Worm (Caenorhabditis elegans) whole organism, late embryonic: ENCODE data around the gene ced-3.

Experiments used
- C38D4.7 ChIP-seq: fragments of 200-800 bp; sonication (Bioruptor generic); optimal IDR thresholded peaks from 2 replicates; lab custom pipeline; 2018; ENCODE audit warnings: mild to moderate bottlenecking, missing genetic modification characterization, moderate library complexity, missing compliant biosample characterization
- F13H6.1 ChIP-seq: sonication (generic microtip); optimal IDR thresholded peaks from 2 replicates; lab custom pipeline; 2016; ENCODE audit warnings: missing genetic modification characterization, missing compliant biosample characterization
- K02D7.2 ChIP-seq: sonication (generic microtip); optimal IDR thresholded peaks from 2 replicates; lab custom pipeline; 2017; ENCODE audit warnings: mild to moderate bottlenecking, missing genetic modification characterization, missing compliant biosample characterization
- ama-1 ChIP-seq: fragments of 150-350 bp; optimal IDR thresholded peaks from 2 replicates; lab custom pipeline; 2014
- ceh-18 ChIP-seq: sonication (generic microtip); optimal IDR thresholded peaks from 2 replicates; lab custom pipeline; 2016; ENCODE audit warnings: missing genetic modification characterization, missing compliant biosample characterization
- ceh-19 ChIP-seq: fragments of 200-800 bp; sonication (Bioruptor generic); optimal IDR thresholded peaks from 2 replicates; lab custom pipeline; 2018; ENCODE audit warnings: mild to moderate bottlenecking, missing genetic modification characterization, missing compliant biosample characterization
- ceh-22 ChIP-seq: sonication (generic microtip); optimal IDR thresholded peaks from 2 replicates; lab custom pipeline; 2017; ENCODE audit warnings: missing biosample characterization, missing genetic modification characterization
- ceh-24 ChIP-seq: sonication (generic microtip); optimal IDR thresholded peaks from 2 replicates; lab custom pipeline; 2016; ENCODE audit warnings: mild to moderate bottlenecking, missing genetic modification characterization, missing compliant biosample characterization
- ceh-30 ChIP-seq: fragments of 150-350 bp; optimal IDR thresholded peaks from 2 replicates; lab custom pipeline; 2014; ENCODE audit warnings: missing biosample characterization, missing genetic modification characterization
- ceh-31 ChIP-seq: sonication (generic microtip); optimal IDR thresholded peaks from 2 replicates; lab custom pipeline; 2016; ENCODE audit warnings: missing genetic modification characterization, missing compliant biosample characterization
- ceh-48 ChIP-seq: sonication (generic microtip); optimal IDR thresholded peaks from 2 replicates; lab custom pipeline; 2016; ENCODE audit warnings: missing genetic modification characterization, inconsistent platforms, missing compliant biosample characterization
- ceh-6 ChIP-seq: fragments of 200-800 bp; sonication (Bioruptor generic); optimal IDR thresholded peaks from 2 replicates; lab custom pipeline; 2018; ENCODE audit warnings: mild to moderate bottlenecking, missing genetic modification characterization, missing compliant biosample characterization
- ceh-9 ChIP-seq: sonication (generic microtip); optimal IDR thresholded peaks from 2 replicates; lab custom pipeline; 2016; ENCODE audit warnings: mild to moderate bottlenecking, missing genetic modification characterization, inconsistent platforms, missing compliant biosample characterization
- che-1 ChIP-seq: sonication (generic microtip); optimal IDR thresholded peaks from 2 replicates; lab custom pipeline; 2016; ENCODE audit warnings: mild to moderate bottlenecking, missing genetic modification characterization, missing compliant biosample characterization
- dve-1 ChIP-seq: sonication (generic microtip); optimal IDR thresholded peaks from 2 replicates; lab custom pipeline; 2017; ENCODE audit warnings: antibody characterized with exemption, mild to moderate bottlenecking, missing genetic modification characterization, missing compliant biosample characterization
- elt-4 ChIP-seq: sonication (generic microtip); optimal IDR thresholded peaks from 2 replicates; lab custom pipeline; 2016; ENCODE audit warnings: missing genetic modification characterization, missing compliant biosample characterization
- eyg-1 ChIP-seq: sonication (generic microtip); optimal IDR thresholded peaks from 2 replicates; lab custom pipeline; 2016; ENCODE audit warnings: missing genotype, missing genetic modification characterization, missing compliant biosample characterization
- fax-1 ChIP-seq: sonication (generic microtip); optimal IDR thresholded peaks from 2 replicates; lab custom pipeline; 2016; ENCODE audit warnings: missing genotype, missing genetic modification characterization, missing compliant biosample characterization
- fkh-10 ChIP-seq: fragments of 150-350 bp; optimal IDR thresholded peaks from 2 replicates; lab custom pipeline; 2014; ENCODE audit warnings: missing biosample characterization, missing genetic modification reagents, missing genetic modification characterization
- fkh-6 ChIP-seq: sonication (generic microtip); optimal IDR thresholded peaks from 2 replicates; lab custom pipeline; 2016; ENCODE audit warnings: missing genetic modification characterization, missing compliant biosample characterization
- gmeb-2 ChIP-seq: sonication (generic microtip); optimal IDR thresholded peaks from 2 replicates; lab custom pipeline; 2016; ENCODE audit warnings: missing genetic modification characterization, inconsistent platforms, missing compliant biosample characterization
- hlh-15 ChIP-seq: sonication (generic microtip); optimal IDR thresholded peaks from 2 replicates; lab custom pipeline; 2016; ENCODE audit warnings: missing genetic modification characterization, missing compliant biosample characterization
- hlh-30 ChIP-seq: sonication (generic microtip); optimal IDR thresholded peaks from 2 replicates; lab custom pipeline; 2017; ENCODE audit warnings: antibody characterized with exemption, missing genetic modification characterization, missing compliant biosample characterization; ENCODE audit not compliant: insufficient read depth
- hlh-8 ChIP-seq: sonication (generic microtip); optimal IDR thresholded peaks from 2 replicates; lab custom pipeline; 2016; ENCODE audit warnings: missing genotype, missing genetic modification characterization, missing compliant biosample characterization
- nfya-1 ChIP-seq: sonication (generic microtip); optimal IDR thresholded peaks from 2 replicates; lab custom pipeline; 2017; ENCODE audit warnings: missing genetic modification characterization, mild to moderate bottlenecking, missing compliant biosample characterization, antibody characterized with exemption, moderate library complexity
- nhr-11 ChIP-seq: fragments of 150-350 bp; optimal IDR thresholded peaks from 2 replicates; lab custom pipeline; 2014; ENCODE audit warnings: missing biosample characterization, missing genetic modification characterization
- npax-4 ChIP-seq: sonication (generic microtip); optimal IDR thresholded peaks from 2 replicates; lab custom pipeline; 2016; ENCODE audit warnings: missing genetic modification characterization, missing compliant biosample characterization
- pag-3 ChIP-seq: sonication (generic microtip); optimal IDR thresholded peaks from 2 replicates; lab custom pipeline; 2016; ENCODE audit warnings: missing compliant biosample characterization, missing genetic modification characterization, borderline replicate concordance
- pat-9 ChIP-seq: fragments of 200-800 bp; sonication (Bioruptor generic); optimal IDR thresholded peaks from 2 replicates; lab custom pipeline; 2018; ENCODE audit warnings: mild to moderate bottlenecking, missing genetic modification characterization, moderate library complexity, missing compliant biosample characterization
- pax-1 ChIP-seq: fragments of 150-350 bp; optimal IDR thresholded peaks from 2 replicates; lab custom pipeline; 2014; ENCODE audit warnings: missing biosample characterization, missing genetic modification characterization
- pqm-1 ChIP-seq: sonication (generic microtip); optimal IDR thresholded peaks from 2 replicates; lab custom pipeline; 2016; ENCODE audit warnings: missing genetic modification characterization, missing compliant biosample characterization
- ref-2 ChIP-seq: sonication (generic microtip); optimal IDR thresholded peaks from 2 replicates; lab custom pipeline; 2016; ENCODE audit warnings: missing genetic modification characterization, missing compliant biosample characterization
- sdc-2 ChIP-seq: sonication (generic microtip); optimal IDR thresholded peaks from 2 replicates; lab custom pipeline; 2016; ENCODE audit warnings: missing genotype, missing genetic modification characterization, missing compliant biosample characterization
- unc-3 ChIP-seq, 2 experiments: fragments of 200-800 bp in 1 of 2; sonication (Bioruptor generic) in 1 of 2; sonication (generic microtip) in 1 of 2; conservative IDR thresholded peaks in 1 of 2; optimal IDR thresholded peaks in 1 of 2; 2 replicates each; pipeline versions ENCODE4 v1.3.6 to Lab custom; 2016 to 2022; ENCODE audit warnings: missing compliant biosample characterization in 2 of 2, missing genetic modification characterization in 2 of 2, missing genetic modification reagents in 1 of 2
- unc-42 ChIP-seq: sonication (generic microtip); optimal IDR thresholded peaks from 2 replicates; lab custom pipeline; 2016; ENCODE audit warnings: missing genotype, missing genetic modification characterization, missing compliant biosample characterization
- unc-55 ChIP-seq: sonication (generic microtip); optimal IDR thresholded peaks from 2 replicates; lab custom pipeline; 2017; ENCODE audit warnings: missing biosample characterization, missing genetic modification reagents, missing genetic modification characterization
- unc-86 ChIP-seq: sonication (generic microtip); optimal IDR thresholded peaks from 2 replicates; lab custom pipeline; 2016; ENCODE audit warnings: missing genetic modification characterization, missing compliant biosample characterization
- zip-5 ChIP-seq: sonication (generic microtip); optimal IDR thresholded peaks from 2 replicates; lab custom pipeline; 2016; ENCODE audit warnings: missing genetic modification characterization, missing compliant biosample characterization
- ztf-16 ChIP-seq: sonication (generic microtip); optimal IDR thresholded peaks from 2 replicates; lab custom pipeline; 2017; ENCODE audit warnings: missing genetic modification characterization, missing compliant biosample characterization

Gene ced-3

ce11 chrIV:13205891-13206290 lies 2.0 kb upstream of the ced-3 start:
- no peak for TF ChIP-seq ceh-19
- TF ChIP-seq ceh-31 = peak; percentile 18
- TF ChIP-seq ref-2 (tag; lab: Kevin White, UChicago) = peak; percentile 16

ce11 chrIV:13197282-13197681 lies 6.7 kb downstream of the ced-3 start, which contains the start of gene C48D1.1:
TSS of gene C48D1.1 (minus strand) at chrIV:13197382.
- TF ChIP-seq nfya-1 (tag; lab: Kevin White, UChicago) = no peak
- TF ChIP-seq unc-3 (GFP tag; conservative IDR thresholded peaks at IDR 0.05; lab: Robert Waterston, UW) = no peak
- no peak for TF ChIP-seq unc-3 (tag; optimal IDR thresholded peaks at IDR 0.05; lab: Kevin White, UChicago)
- TF ChIP-seq unc-86 = no peak
- TF ChIP-seq gmeb-2 (tag; lab: Kevin White, UChicago) = no peak
- no peak for TF ChIP-seq pax-1 (tag; lab: Kevin White, UChicago)
- no peak for TF ChIP-seq npax-4 (tag; lab: Kevin White, UChicago)
- no peak for TF ChIP-seq K02D7.2 (tag; lab: Kevin White, UChicago)
- no peak for TF ChIP-seq ztf-16

- no peak for TF ChIP-seq F13H6.1 (tag; lab: Kevin White, UChicago)
Measured at ce11 chrIV:13193239-13193638, 10.7 kb downstream of the ced-3 start, which contains the start of gene F58D2.5. TSS of gene F58D2.5 (minus strand) at chrIV:13193339.

- TF ChIP-seq zip-5 (tag; lab: Kevin White, UChicago) (no peak), eyg-1 (tag; lab: Kevin White, UChicago) (no peak), pag-3 (no peak), ceh-9 (tag; lab: Kevin White, UChicago) (no peak), ceh-30 (tag; lab: Kevin White, UChicago) (no peak), C38D4.7 (GFP tag; lab: Kevin White, UChicago) (no peak), ceh-48 (tag; lab: Kevin White, UChicago) (no peak), hlh-15 (no peak)
Measured at ce11 chrIV:13190075-13190474, 13.9 kb downstream of the ced-3 start.

- TF ChIP-seq ceh-6 (GFP tag; lab: Kevin White, UChicago) (no peak), ceh-22 (tag; lab: Kevin White, UChicago) (no peak), eyg-1 (tag; lab: Kevin White, UChicago) (no peak), che-1 (no peak), ceh-24 (no peak)
- TF ChIP-seq, all 69 proteins: peak for 0
Measured at ce11 chrIV:13189467-13189866, 14.5 kb downstream of the ced-3 start, which contains the start of gene F58D2.2. TSS of gene F58D2.2 (plus strand) at chrIV:13189767.

DNA sequence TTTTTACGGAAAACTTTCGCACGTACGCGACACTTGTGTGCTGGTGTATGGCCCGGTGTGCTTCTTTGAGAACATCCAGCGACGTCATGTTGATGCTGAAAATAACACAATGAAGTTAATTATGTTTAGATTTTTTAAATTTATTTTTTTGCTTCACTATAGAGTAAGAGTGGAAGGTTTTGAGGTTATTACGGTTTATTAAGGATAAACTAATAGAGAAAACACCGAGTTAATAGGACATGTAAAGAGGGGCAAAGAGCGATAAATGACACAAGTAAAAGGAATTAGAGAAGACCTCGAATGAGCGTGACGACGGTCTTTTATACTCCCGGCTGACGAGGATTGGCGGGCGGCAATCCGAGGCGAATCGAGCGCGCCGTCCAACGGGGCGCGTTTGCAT lies 15.0 kb downstream of the ced-3 start, which contains the start of gene F58D2.4:
Gene F58D2.4 (minus strand): TSS at position 101 of the 400 bp plus-strand sequence.
- TF ChIP-seq zip-5 (tag; lab: Kevin White, UChicago) (no peak), nhr-11 (no peak), ceh-18 (no peak), elt-4 (tag; lab: Kevin White, UChicago) (no peak), ref-2 (tag; lab: Kevin White, UChicago) (no peak), fkh-10 (GFP tag; lab: Kevin White, UChicago) (no peak), pat-9 (tag; lab: Kevin White, UChicago) (no peak), unc-55 (GFP tag; lab: Kevin White, UChicago) (no peak), che-1 (no peak), fkh-6 (tag; lab: Kevin White, UChicago) (no peak), dve-1 (no peak), hlh-8 (tag; lab: Kevin White, UChicago) (no peak), fax-1 (no peak), unc-42 (tag; lab: Kevin White, UChicago) (no peak), sdc-2 (no peak), hlh-30 (no peak), ztf-16 (no peak), ama-1 (no peak), ceh-48 (tag; lab: Kevin White, UChicago) (no peak), pqm-1 (no peak)
